Fruit fly (Drosophila melanogaster) whole organism, prepupa: Measurements from ENCODE around the gene CG42834.

Source experiments
- CG10631 ChIP-seq: fragments of 200-800 bp; sonication (Bioruptor generic); optimal IDR thresholded peaks from 2 replicates; lab custom pipeline; 2016; ENCODE audit warnings: missing biosample characterization, missing genetic modification characterization
- CG11294 ChIP-seq: fragments of 200-800 bp; sonication (Bioruptor generic); IDR thresholded peaks from 2 replicates; pipeline ENCODE4 v1.3.6; 2022; ENCODE audit warnings: missing biosample characterization, missing genetic modification characterization
- CG11762 ChIP-seq: fragments of 200-800 bp; sonication (Bioruptor generic); optimal IDR thresholded peaks from 3 replicates; lab custom pipeline; 2016; ENCODE audit warnings: missing biosample characterization, missing genetic modification characterization; ENCODE audit not compliant: insufficient read depth
- CG15336 ChIP-seq: fragments of 200-800 bp; sonication (Bioruptor generic); IDR thresholded peaks from 2 replicates; pipeline ENCODE4 v1.3.6; 2022; ENCODE audit warnings: missing biosample characterization, missing genetic modification characterization
- CG31627 ChIP-seq: fragments of 200-800 bp; sonication (Bioruptor generic); optimal IDR thresholded peaks from 3 replicates; lab custom pipeline; 2016; ENCODE audit warnings: missing biosample characterization, missing genetic modification characterization
- CG32006 ChIP-seq: fragments of 200-800 bp; sonication (Bioruptor generic); optimal IDR thresholded peaks from 3 replicates; lab custom pipeline; 2017; ENCODE audit warnings: missing biosample characterization, mild to moderate bottlenecking, missing genetic modification characterization
- CG34406 ChIP-seq: fragments of 200-800 bp; sonication (Bioruptor generic); optimal IDR thresholded peaks from 3 replicates; lab custom pipeline; 2016; ENCODE audit warnings: missing biosample characterization, missing genetic modification characterization
- CG3919 ChIP-seq: fragments of 200-800 bp; sonication (Bioruptor generic); optimal IDR thresholded peaks from 3 replicates; lab custom pipeline; 2016; ENCODE audit warnings: missing biosample characterization, missing genetic modification characterization
- CG4318 ChIP-seq: fragments of 200-800 bp; sonication (Bioruptor generic); optimal IDR thresholded peaks from 3 replicates; lab custom pipeline; 2017; ENCODE audit warnings: missing biosample characterization, mild to moderate bottlenecking, missing genetic modification characterization
- CG6163 ChIP-seq: fragments of 200-800 bp; sonication (Bioruptor generic); IDR thresholded peaks from 3 replicates; pipeline ENCODE4 v1.3.6; 2022; ENCODE audit warnings: missing biosample characterization, missing genetic modification characterization
- CG6276 ChIP-seq: fragments of 200-800 bp; sonication (Bioruptor generic); optimal IDR thresholded peaks from 2 replicates; lab custom pipeline; 2017; ENCODE audit warnings: missing biosample characterization, mild to moderate bottlenecking, missing genetic modification characterization
- CG6808 ChIP-seq: fragments of 200-800 bp; sonication (Bioruptor generic); optimal IDR thresholded peaks from 3 replicates; lab custom pipeline; 2017; ENCODE audit warnings: missing biosample characterization, missing genetic modification characterization, mild to moderate bottlenecking, moderate library complexity, missing genetic modification reagents
- CG8119 ChIP-seq: fragments of 200-800 bp; sonication (Bioruptor generic); IDR thresholded peaks from 3 replicates; pipeline ENCODE4 v1.3.6; 2022; ENCODE audit warnings: missing biosample characterization, missing genetic modification characterization
- CG8319 ChIP-seq: fragments of 200-800 bp; sonication (Bioruptor generic); optimal IDR thresholded peaks from 3 replicates; lab custom pipeline; 2016; ENCODE audit warnings: missing biosample characterization, missing genetic modification characterization
- Ets96B ChIP-seq: fragments of 200-800 bp; optimal IDR thresholded peaks from 2 replicates; lab custom pipeline; 2019; ENCODE audit warnings: missing biosample characterization, mild to moderate bottlenecking, missing genetic modification characterization, moderate library complexity
- Gug ChIP-seq: fragments of 200-800 bp; sonication (Bioruptor generic); IDR thresholded peaks from 2 replicates; pipeline ENCODE4 v1.3.6; 2022; ENCODE audit warnings: missing biosample characterization, missing genetic modification characterization
- Hr4 ChIP-seq: fragments of 200-800 bp; sonication (Bioruptor generic); optimal IDR thresholded peaks from 3 replicates; lab custom pipeline; 2016; ENCODE audit warnings: missing biosample characterization, missing genetic modification characterization
- Lpt ChIP-seq: fragments of 200-800 bp; sonication (Bioruptor generic); optimal IDR thresholded peaks from 3 replicates; lab custom pipeline; 2016; ENCODE audit warnings: missing biosample characterization, missing genetic modification characterization
- Met ChIP-seq: fragments of 200-800 bp; sonication (Bioruptor generic); optimal IDR thresholded peaks from 3 replicates; lab custom pipeline; 2016; ENCODE audit warnings: missing biosample characterization, missing genetic modification characterization
- OdsH ChIP-seq: fragments of 200-800 bp; sonication (Bioruptor generic); optimal IDR thresholded peaks from 3 replicates; lab custom pipeline; 2016; ENCODE audit warnings: missing biosample characterization, missing genetic modification characterization
- Sox15 ChIP-seq: fragments of 200-800 bp; sonication (Bioruptor generic); optimal IDR thresholded peaks from 3 replicates; lab custom pipeline; 2016; ENCODE audit warnings: missing biosample characterization, missing genetic modification characterization
- achi ChIP-seq: fragments of 200-800 bp; sonication (Bioruptor generic); optimal IDR thresholded peaks from 3 replicates; lab custom pipeline; 2016; ENCODE audit warnings: missing biosample characterization, missing genetic modification characterization
- dac ChIP-seq: fragments of 200-800 bp; sonication (Bioruptor generic); optimal IDR thresholded peaks from 2 replicates; lab custom pipeline; 2017; ENCODE audit warnings: missing biosample characterization, mild to moderate bottlenecking, missing genetic modification characterization
- dsx ChIP-seq: fragments of 200-800 bp; optimal IDR thresholded peaks from 3 replicates; lab custom pipeline; 2019; ENCODE audit warnings: missing biosample characterization, mild to moderate bottlenecking, missing genetic modification characterization, moderate library complexity; ENCODE audit not compliant: poor library complexity, severe bottlenecking
- eg ChIP-seq: fragments of 200-800 bp; sonication (Bioruptor generic); IDR thresholded peaks from 3 replicates; pipeline ENCODE4 v1.3.6; 2022; ENCODE audit warnings: missing biosample characterization, missing genetic modification characterization
- fd59A ChIP-seq: fragments of 200-800 bp; sonication (Bioruptor generic); optimal IDR thresholded peaks from 2 replicates; lab custom pipeline; 2017; ENCODE audit warnings: missing biosample characterization, mild to moderate bottlenecking, missing genetic modification characterization, missing genetic modification reagents
- fd85E ChIP-seq: fragments of 200-800 bp; sonication (Bioruptor generic); optimal IDR thresholded peaks from 3 replicates; lab custom pipeline; 2016; ENCODE audit warnings: missing biosample characterization, missing genetic modification characterization
- fkh ChIP-seq: fragments of 200-800 bp; sonication (Bioruptor generic); optimal IDR thresholded peaks from 3 replicates; lab custom pipeline; 2017; ENCODE audit warnings: missing biosample characterization, mild to moderate bottlenecking, missing genetic modification characterization, moderate library complexity
- lz ChIP-seq: fragments of 200-800 bp; sonication (Bioruptor generic); optimal IDR thresholded peaks from 3 replicates; lab custom pipeline; 2016; ENCODE audit warnings: missing biosample characterization, missing genetic modification characterization
- net ChIP-seq: fragments of 200-800 bp; sonication (Bioruptor generic); optimal IDR thresholded peaks from 3 replicates; lab custom pipeline; 2016; ENCODE audit warnings: missing biosample characterization, missing genetic modification characterization
- pdm3 ChIP-seq: fragments of 200-800 bp; sonication (Bioruptor generic); optimal IDR thresholded peaks from 3 replicates; lab custom pipeline; 2016; ENCODE audit warnings: missing biosample characterization, missing genetic modification characterization
- ss ChIP-seq, 2 experiments: fragments of 200-800 bp; sonication (Bioruptor generic); optimal IDR thresholded peaks; 2 replicates in 1 of 2; 3 replicates in 1 of 2; lab custom pipeline; 2017 to 2018; ENCODE audit warnings: mild to moderate bottlenecking in 2 of 2, missing biosample characterization in 2 of 2, missing genetic modification characterization in 2 of 2, moderate library complexity in 1 of 2
- svp ChIP-seq: fragments of 200-800 bp; sonication (Bioruptor generic); peaks from one replicate; lab custom pipeline; 2016; ENCODE audit warnings: missing biosample characterization, missing genetic modification characterization
- topi ChIP-seq: fragments of 200-800 bp; sonication (Bioruptor generic); optimal IDR thresholded peaks from 3 replicates; lab custom pipeline; 2016; ENCODE audit warnings: missing biosample characterization, missing genetic modification characterization

CG42834 gene

dm6 chr3R:17425417-17425915 is 6.9 kb downstream of the CG42834 start, which contains the start of gene cysu:
cysu (plus strand) TSS chr3R:17425768.
- TF ChIP-seq CG8119 (GFP tag; lab: Robert Waterston, UW) (0 out of 3 replicates have a peak, but pooled peaks have one; percentile 19), CG11294 (GFP tag; lab: Robert Waterston, UW) (no peak), Ets96B (tag; lab: Kevin White, UChicago) (no peak), dsx (GFP tag; lab: Kevin White, UChicago) (no peak), fd85E (GFP tag; lab: Kevin White, UChicago) (no peak), CG11762 (GFP tag; lab: Kevin White, UChicago) (no peak), CG15336 (GFP tag; lab: Robert Waterston, UW) (no peak), CG31627 (GFP tag; lab: Kevin White, UChicago) (no peak), svp (GFP tag; lab: Kevin White, UChicago) (peak; percentile 35)
- TF ChIP-seq, all 60 proteins: peak for 2

- TF ChIP-seq OdsH (GFP tag; lab: Kevin White, UChicago): no peak
- TF ChIP-seq, all 60 proteins: peak for 0
Observed at dm6 chr3R:17426265-17426664, 7.7 kb downstream of the CG42834 start.

- TF ChIP-seq CG6276 (peak; percentile 53), CG3919 (peak; percentile 8), CG8119 (GFP tag; lab: Robert Waterston, UW) (peak; percentile 55; the same call in 2 of the 3 replicates), CG11762 (GFP tag; lab: Kevin White, UChicago) (no peak), Lpt (GFP tag; lab: Kevin White, UChicago) (peak; percentile 17), CG31627 (GFP tag; lab: Kevin White, UChicago) (no peak), CG15336 (GFP tag; lab: Robert Waterston, UW) (peak; percentile 69), CG11294 (GFP tag; lab: Robert Waterston, UW) (peak; percentile 30; the same call in 1 of the 2 replicates), topi (no peak), pdm3 (GFP tag; lab: Kevin White, UChicago) (peak; percentile 42), CG32006 (GFP tag; lab: Kevin White, UChicago) (peak; percentile 73), CG4318 (peak; percentile 27), CG6808 (GFP tag; lab: Kevin White, UChicago) (no peak), CG10631 (GFP tag; lab: Kevin White, UChicago) (no peak), net (GFP tag; lab: Kevin White, UChicago) (peak; percentile 23), eg (GFP tag; lab: Robert Waterston, UW) (peak; percentile 66), dac (GFP tag; lab: Kevin White, UChicago) (peak; percentile 35), lz (GFP tag; lab: Kevin White, UChicago) (no peak), Sox15 (GFP tag; lab: Kevin White, UChicago) (no peak), CG8319 (GFP tag; lab: Kevin White, UChicago) (no peak), fkh (GFP tag; lab: Kevin White, UChicago) (no peak), Met (GFP tag; lab: Kevin White, UChicago) (no peak), Gug (GFP tag; lab: Robert Waterston, UW) (peak; percentile 40; the same call in 1 of the 2 replicates), CG6163 (GFP tag; lab: Robert Waterston, UW) (0 out of 3 replicates have a peak, but pooled peaks have one; percentile 41), achi (peak; percentile 19), Hr4 (peak; percentile 75), CG34406 (GFP tag; lab: Kevin White, UChicago) (no peak), OdsH (GFP tag; lab: Kevin White, UChicago) (peak; percentile 37)
Observed at dm6 chr3R:17430481-17430880, 11.9 kb downstream of the CG42834 start.

- TF ChIP-seq ss (GFP tag; optimal IDR thresholded peaks at IDR 0.05; lab: Kevin White, UChicago): peak in 1 of 2 experiments; percentile 93
- no peak for TF ChIP-seq fd59A
- TF ChIP-seq, all 60 proteins: peak for 1
Observed at dm6 chr3R:17433117-17433516, 14.6 kb downstream of the CG42834 start.
